Worm (Caenorhabditis elegans) whole organism, L2 larva: Measurements from ENCODE around the gene nlp-71.

ENCODE experiments used
- mbf-1 ChIP-seq: sonication (generic microtip); optimal IDR thresholded peaks from 2 replicates; lab custom pipeline; 2017; ENCODE audit warnings: missing biosample characterization, missing genetic modification characterization
- mdl-1 ChIP-seq, 2 experiments: fragments of 150-350 bp in 1 of 2; sonication (generic microtip) in 1 of 2; optimal IDR thresholded peaks; 2 replicates each; lab custom pipeline; 2017; ENCODE audit warnings: missing biosample characterization in 2 of 2, missing genetic modification characterization in 2 of 2
- nhr-10 ChIP-seq: sonication (generic microtip); optimal IDR thresholded peaks from 2 replicates; lab custom pipeline; 2017; ENCODE audit warnings: missing biosample characterization, missing genetic modification characterization
- nhr-11 ChIP-seq: fragments of 150-350 bp; optimal IDR thresholded peaks from 2 replicates; lab custom pipeline; 2014; ENCODE audit warnings: missing biosample characterization, missing genetic modification characterization
- snpc-4 ChIP-seq: fragments of 150-350 bp; optimal IDR thresholded peaks from 2 replicates; lab custom pipeline; 2014; ENCODE audit warnings: missing biosample characterization, missing genetic modification characterization
- unc-55 ChIP-seq: fragments of 150-350 bp; sonication (generic microtip); optimal IDR thresholded peaks from 3 replicates; lab custom pipeline; 2014; ENCODE audit warnings: missing biosample characterization, missing genetic modification reagents, missing genetic modification characterization

- no peak for TF ChIP-seq mdl-1 (tag; optimal IDR thresholded peaks at IDR 0.05; lab: Kevin White, UChicago)
- TF ChIP-seq snpc-4 (tag; lab: Kevin White, UChicago): no peak
- no peak for TF ChIP-seq nhr-11
- no peak for TF ChIP-seq unc-55 (GFP tag; lab: Kevin White, UChicago)
- TF ChIP-seq mbf-1: no peak
- TF ChIP-seq nhr-10 (tag; lab: Kevin White, UChicago): no peak
Measured at ce11 chrIV:6372267-6372666, 41.1 kb downstream of the nlp-71 start.
